Fruit fly (Drosophila melanogaster) whole organism, prepupa: ENCODE results near the gene CG33703.
A peak's percentile ranks its signal among the peaks of the same experiment; 100 is the strongest.

ENCODE experiments used
- CG10669 ChIP-seq: fragments of 200-800 bp; sonication (Bioruptor generic); optimal IDR thresholded peaks from 3 replicates; lab custom pipeline; 2018; ENCODE audit warnings: missing biosample characterization, mild to moderate bottlenecking, missing genetic modification characterization, moderate library complexity
- CG11294 ChIP-seq: fragments of 200-800 bp; sonication (Bioruptor generic); IDR thresholded peaks from 2 replicates; pipeline ENCODE4 v1.3.6; 2022; ENCODE audit warnings: missing biosample characterization, missing genetic modification characterization
- CG11762 ChIP-seq: fragments of 200-800 bp; sonication (Bioruptor generic); optimal IDR thresholded peaks from 3 replicates; lab custom pipeline; 2016; ENCODE audit warnings: missing biosample characterization, missing genetic modification characterization; ENCODE audit not compliant: insufficient read depth
- CG15336 ChIP-seq: fragments of 200-800 bp; sonication (Bioruptor generic); IDR thresholded peaks from 2 replicates; pipeline ENCODE4 v1.3.6; 2022; ENCODE audit warnings: missing biosample characterization, missing genetic modification characterization
- CG1621 ChIP-seq: fragments of 200-800 bp; sonication (Bioruptor generic); optimal IDR thresholded peaks from 3 replicates; lab custom pipeline; 2018; ENCODE audit warnings: missing biosample characterization, mild to moderate bottlenecking, missing genetic modification characterization
- CG3032 ChIP-seq: fragments of 200-800 bp; optimal IDR thresholded peaks from 2 replicates; lab custom pipeline; 2019; ENCODE audit warnings: missing biosample characterization, mild to moderate bottlenecking, missing genetic modification characterization, moderate library complexity
- CG31627 ChIP-seq: fragments of 200-800 bp; sonication (Bioruptor generic); optimal IDR thresholded peaks from 3 replicates; lab custom pipeline; 2016; ENCODE audit warnings: missing biosample characterization, missing genetic modification characterization
- CG32006 ChIP-seq: fragments of 200-800 bp; sonication (Bioruptor generic); optimal IDR thresholded peaks from 3 replicates; lab custom pipeline; 2017; ENCODE audit warnings: missing biosample characterization, mild to moderate bottlenecking, missing genetic modification characterization
- CG34406 ChIP-seq: fragments of 200-800 bp; sonication (Bioruptor generic); optimal IDR thresholded peaks from 3 replicates; lab custom pipeline; 2016; ENCODE audit warnings: missing biosample characterization, missing genetic modification characterization
- CG3919 ChIP-seq: fragments of 200-800 bp; sonication (Bioruptor generic); optimal IDR thresholded peaks from 3 replicates; lab custom pipeline; 2016; ENCODE audit warnings: missing biosample characterization, missing genetic modification characterization
- CG6163 ChIP-seq: fragments of 200-800 bp; sonication (Bioruptor generic); IDR thresholded peaks from 3 replicates; pipeline ENCODE4 v1.3.6; 2022; ENCODE audit warnings: missing biosample characterization, missing genetic modification characterization
- CG6276 ChIP-seq: fragments of 200-800 bp; sonication (Bioruptor generic); optimal IDR thresholded peaks from 2 replicates; lab custom pipeline; 2017; ENCODE audit warnings: missing biosample characterization, mild to moderate bottlenecking, missing genetic modification characterization
- CG6808 ChIP-seq: fragments of 200-800 bp; sonication (Bioruptor generic); optimal IDR thresholded peaks from 3 replicates; lab custom pipeline; 2017; ENCODE audit warnings: missing biosample characterization, missing genetic modification characterization, mild to moderate bottlenecking, moderate library complexity, missing genetic modification reagents
- CG6854 ChIP-seq: fragments of 200-800 bp; sonication (Bioruptor generic); optimal IDR thresholded peaks from 2 replicates; lab custom pipeline; 2017; ENCODE audit warnings: missing biosample characterization, mild to moderate bottlenecking, missing genetic modification characterization
- CG7368 ChIP-seq: fragments of 200-800 bp; sonication (Bioruptor generic); optimal IDR thresholded peaks from 3 replicates; lab custom pipeline; 2016; ENCODE audit warnings: missing biosample characterization, missing genetic modification characterization
- CG8119 ChIP-seq: fragments of 200-800 bp; sonication (Bioruptor generic); IDR thresholded peaks from 3 replicates; pipeline ENCODE4 v1.3.6; 2022; ENCODE audit warnings: missing biosample characterization, missing genetic modification characterization
- CG8319 ChIP-seq: fragments of 200-800 bp; sonication (Bioruptor generic); optimal IDR thresholded peaks from 3 replicates; lab custom pipeline; 2016; ENCODE audit warnings: missing biosample characterization, missing genetic modification characterization
- CG9139 ChIP-seq: fragments of 200-800 bp; sonication (Bioruptor generic); optimal IDR thresholded peaks from 3 replicates; lab custom pipeline; 2017; ENCODE audit warnings: missing biosample characterization, mild to moderate bottlenecking, missing genetic modification characterization
- Eip75B ChIP-seq: fragments of 200-800 bp; sonication (Bioruptor generic); optimal IDR thresholded peaks from 3 replicates; lab custom pipeline; 2016; ENCODE audit warnings: missing biosample characterization, missing genetic modification characterization
- Eip78C ChIP-seq: fragments of 200-800 bp; sonication (Bioruptor generic); peaks from one replicate; lab custom pipeline; 2016; ENCODE audit warnings: missing biosample characterization, missing genetic modification characterization
- Ets96B ChIP-seq: fragments of 200-800 bp; optimal IDR thresholded peaks from 2 replicates; lab custom pipeline; 2019; ENCODE audit warnings: missing biosample characterization, mild to moderate bottlenecking, missing genetic modification characterization, moderate library complexity
- Hr38 ChIP-seq: sonication (Bioruptor generic); optimal IDR thresholded peaks from 2 replicates; lab custom pipeline; 2016; ENCODE audit warnings: missing biosample characterization, missing genetic modification characterization
- Hr4 ChIP-seq: fragments of 200-800 bp; sonication (Bioruptor generic); optimal IDR thresholded peaks from 3 replicates; lab custom pipeline; 2016; ENCODE audit warnings: missing biosample characterization, missing genetic modification characterization
- Lpt ChIP-seq: fragments of 200-800 bp; sonication (Bioruptor generic); optimal IDR thresholded peaks from 3 replicates; lab custom pipeline; 2016; ENCODE audit warnings: missing biosample characterization, missing genetic modification characterization
- OdsH ChIP-seq: fragments of 200-800 bp; sonication (Bioruptor generic); optimal IDR thresholded peaks from 3 replicates; lab custom pipeline; 2016; ENCODE audit warnings: missing biosample characterization, missing genetic modification characterization
- Smox ChIP-seq: fragments of 200-800 bp; sonication (Bioruptor generic); optimal IDR thresholded peaks from 3 replicates; lab custom pipeline; 2016; ENCODE audit warnings: missing biosample characterization, missing genetic modification characterization
- Sox14 ChIP-seq: fragments of 200-800 bp; sonication (Bioruptor generic); optimal IDR thresholded peaks from 3 replicates; lab custom pipeline; 2016; ENCODE audit warnings: missing biosample characterization, missing genetic modification characterization
- Sox15 ChIP-seq: fragments of 200-800 bp; sonication (Bioruptor generic); optimal IDR thresholded peaks from 3 replicates; lab custom pipeline; 2016; ENCODE audit warnings: missing biosample characterization, missing genetic modification characterization
- achi ChIP-seq: fragments of 200-800 bp; sonication (Bioruptor generic); optimal IDR thresholded peaks from 3 replicates; lab custom pipeline; 2016; ENCODE audit warnings: missing biosample characterization, missing genetic modification characterization
- acj6 ChIP-seq: fragments of 200-800 bp; sonication (Bioruptor generic); optimal IDR thresholded peaks from 3 replicates; lab custom pipeline; 2016; ENCODE audit warnings: missing biosample characterization, missing genetic modification characterization
- dac ChIP-seq: fragments of 200-800 bp; sonication (Bioruptor generic); optimal IDR thresholded peaks from 2 replicates; lab custom pipeline; 2017; ENCODE audit warnings: missing biosample characterization, mild to moderate bottlenecking, missing genetic modification characterization
- dsx ChIP-seq: fragments of 200-800 bp; optimal IDR thresholded peaks from 3 replicates; lab custom pipeline; 2019; ENCODE audit warnings: missing biosample characterization, mild to moderate bottlenecking, missing genetic modification characterization, moderate library complexity; ENCODE audit not compliant: poor library complexity, severe bottlenecking
- eg ChIP-seq: fragments of 200-800 bp; sonication (Bioruptor generic); IDR thresholded peaks from 3 replicates; pipeline ENCODE4 v1.3.6; 2022; ENCODE audit warnings: missing biosample characterization, missing genetic modification characterization
- esn ChIP-seq: fragments of 200-800 bp; sonication (Bioruptor generic); optimal IDR thresholded peaks from 2 replicates; lab custom pipeline; 2016; ENCODE audit warnings: missing biosample characterization, mild to moderate bottlenecking, missing genetic modification characterization, moderate library complexity
- fd85E ChIP-seq: fragments of 200-800 bp; sonication (Bioruptor generic); optimal IDR thresholded peaks from 3 replicates; lab custom pipeline; 2016; ENCODE audit warnings: missing biosample characterization, missing genetic modification characterization
- fkh ChIP-seq: fragments of 200-800 bp; sonication (Bioruptor generic); optimal IDR thresholded peaks from 3 replicates; lab custom pipeline; 2017; ENCODE audit warnings: missing biosample characterization, mild to moderate bottlenecking, missing genetic modification characterization, moderate library complexity
- net ChIP-seq: fragments of 200-800 bp; sonication (Bioruptor generic); optimal IDR thresholded peaks from 3 replicates; lab custom pipeline; 2016; ENCODE audit warnings: missing biosample characterization, missing genetic modification characterization
- pdm3 ChIP-seq: fragments of 200-800 bp; sonication (Bioruptor generic); optimal IDR thresholded peaks from 3 replicates; lab custom pipeline; 2016; ENCODE audit warnings: missing biosample characterization, missing genetic modification characterization
- salr ChIP-seq, 2 experiments: fragments of 200-800 bp; sonication (Bioruptor generic); optimal IDR thresholded peaks; 3 replicates each; lab custom pipeline; 2016 to 2018; ENCODE audit warnings: missing biosample characterization in 2 of 2, missing genetic modification characterization in 2 of 2, mild to moderate bottlenecking in 1 of 2
- spab ChIP-seq: fragments of 200-800 bp; sonication (Bioruptor generic); optimal IDR thresholded peaks from 2 replicates; lab custom pipeline; 2017; ENCODE audit warnings: missing biosample characterization, mild to moderate bottlenecking, missing genetic modification characterization, missing genetic modification reagents
- ss ChIP-seq, 2 experiments: fragments of 200-800 bp; sonication (Bioruptor generic); optimal IDR thresholded peaks; 2 replicates in 1 of 2; 3 replicates in 1 of 2; lab custom pipeline; 2017 to 2018; ENCODE audit warnings: mild to moderate bottlenecking in 2 of 2, missing biosample characterization in 2 of 2, missing genetic modification characterization in 2 of 2, moderate library complexity in 1 of 2
- topi ChIP-seq: fragments of 200-800 bp; sonication (Bioruptor generic); optimal IDR thresholded peaks from 3 replicates; lab custom pipeline; 2016; ENCODE audit warnings: missing biosample characterization, missing genetic modification characterization
- vri ChIP-seq: fragments of 200-800 bp; sonication (Bioruptor generic); optimal IDR thresholded peaks from 3 replicates; lab custom pipeline; 2016; ENCODE audit warnings: missing biosample characterization, mild to moderate bottlenecking, missing genetic modification characterization

The CG33703 gene

DNA sequence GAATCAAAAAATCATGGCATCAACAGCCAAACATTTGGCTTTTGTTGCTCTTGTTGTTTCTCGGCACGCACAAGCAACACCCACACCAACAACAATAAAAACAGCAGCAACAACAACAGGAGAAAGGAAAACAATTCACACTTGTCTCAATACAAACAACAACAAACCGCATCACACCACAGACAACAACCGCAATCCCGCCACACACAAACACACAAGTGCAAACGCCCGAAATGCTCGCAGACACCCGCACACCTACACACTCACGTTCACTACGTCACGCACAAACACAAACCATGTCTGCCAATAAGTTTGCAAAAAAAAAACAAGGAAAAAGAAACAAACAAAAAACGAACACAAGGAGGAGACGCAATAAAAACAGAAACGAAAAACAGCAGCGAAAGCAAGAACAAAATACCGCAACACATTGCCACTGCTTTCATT is 44.7 kb downstream of the CG33703 start (continued):
- peak; percentile 40 for TF ChIP-seq Eip78C (GFP tag; lab: Kevin White, UChicago)
- TF ChIP-seq salr (GFP tag; optimal IDR thresholded peaks at IDR 0.05; lab: Kevin White, UChicago), result peak in 1 of 2 experiments; percentile 11
- peak; percentile 77 for TF ChIP-seq fkh (GFP tag; lab: Kevin White, UChicago)
- TF ChIP-seq fd85E, result peak; percentile 21
- no peak for TF ChIP-seq dac (GFP tag; lab: Kevin White, UChicago)
- no peak for TF ChIP-seq acj6 (GFP tag; lab: Kevin White, UChicago)
- no peak for TF ChIP-seq topi (GFP tag; lab: Kevin White, UChicago)
- TF ChIP-seq CG3919, result peak; percentile 32
- no peak for TF ChIP-seq Hr38
- TF ChIP-seq CG8319 (GFP tag; lab: Kevin White, UChicago), result no peak
- TF ChIP-seq CG6163 (GFP tag; lab: Robert Waterston, UW), result peak; percentile 80; the same call in 2 of the 3 replicates
- TF ChIP-seq CG15336, result peak; percentile 60
- peak; percentile 66 for TF ChIP-seq CG8119 (GFP tag; lab: Robert Waterston, UW)
- TF ChIP-seq CG9139 (GFP tag; lab: Kevin White, UChicago), result peak; percentile 58
- TF ChIP-seq Sox14 (GFP tag; lab: Kevin White, UChicago), result no peak

DNA sequence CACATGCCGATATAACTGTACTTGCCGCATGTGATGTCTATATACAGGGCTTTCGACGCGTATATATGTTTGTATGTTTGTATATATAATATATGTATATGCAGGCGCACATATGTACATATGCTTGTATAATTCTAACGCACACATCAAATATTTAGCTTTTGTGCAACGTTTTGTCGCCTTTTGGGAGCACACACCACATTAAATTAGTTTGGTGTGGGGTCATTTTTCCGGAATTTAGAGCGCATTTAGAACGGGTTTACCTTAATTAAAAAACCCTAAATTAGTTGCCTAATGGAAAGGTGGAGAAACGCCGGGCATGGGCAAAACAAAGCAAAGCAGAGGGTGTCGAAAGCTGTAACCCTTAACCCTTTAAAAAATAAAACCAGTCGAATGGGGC is 45.2 kb downstream of the CG33703 start:
- no peak for TF ChIP-seq Eip78C (GFP tag; lab: Kevin White, UChicago)
- no peak for TF ChIP-seq CG7368 (GFP tag; lab: Kevin White, UChicago)
- TF ChIP-seq Lpt (GFP tag; lab: Kevin White, UChicago), result no peak

DNA sequence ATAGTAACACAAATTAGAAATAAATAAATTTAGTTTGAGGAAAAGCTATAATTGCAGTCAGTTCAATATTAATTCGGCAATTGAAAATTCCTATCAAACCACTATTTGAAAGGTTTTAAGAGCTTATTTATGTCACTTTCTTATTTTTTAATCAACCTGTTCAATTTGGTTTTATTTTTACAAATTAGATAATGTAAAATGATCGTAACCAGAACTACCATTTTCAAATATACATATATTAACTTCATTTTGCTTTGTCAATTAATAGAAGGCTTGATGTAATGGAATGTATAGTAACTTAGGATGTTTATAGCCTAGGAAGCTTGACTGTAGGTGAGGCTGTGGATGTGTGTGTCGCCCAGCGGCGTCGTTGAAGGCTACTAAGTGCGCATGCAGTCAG is 45.9 kb downstream of the CG33703 start:
- TF ChIP-seq CG34406 (GFP tag; lab: Kevin White, UChicago) (no peak), CG3919 (peak; percentile 18), achi (GFP tag; lab: Kevin White, UChicago) (peak; percentile 2), dsx (GFP tag; lab: Kevin White, UChicago) (no peak), Sox14 (GFP tag; lab: Kevin White, UChicago) (no peak), CG32006 (GFP tag; lab: Kevin White, UChicago) (peak; percentile 52), pdm3 (GFP tag; lab: Kevin White, UChicago) (peak; percentile 6), Hr4 (peak; percentile 38), CG3032 (tag; lab: Kevin White, UChicago) (peak; percentile 3), CG11294 (no peak), CG6163 (GFP tag; lab: Robert Waterston, UW) (no peak), CG6276 (GFP tag; lab: Kevin White, UChicago) (peak; percentile 6), Smox (peak; percentile 10), OdsH (peak; percentile 20), CG6854 (GFP tag; lab: Kevin White, UChicago) (no peak), net (peak; percentile 10), esn (GFP tag; lab: Kevin White, UChicago) (peak; percentile 6), Eip78C (GFP tag; lab: Kevin White, UChicago) (peak; percentile 73), acj6 (GFP tag; lab: Kevin White, UChicago) (peak; percentile 2)

DNA sequence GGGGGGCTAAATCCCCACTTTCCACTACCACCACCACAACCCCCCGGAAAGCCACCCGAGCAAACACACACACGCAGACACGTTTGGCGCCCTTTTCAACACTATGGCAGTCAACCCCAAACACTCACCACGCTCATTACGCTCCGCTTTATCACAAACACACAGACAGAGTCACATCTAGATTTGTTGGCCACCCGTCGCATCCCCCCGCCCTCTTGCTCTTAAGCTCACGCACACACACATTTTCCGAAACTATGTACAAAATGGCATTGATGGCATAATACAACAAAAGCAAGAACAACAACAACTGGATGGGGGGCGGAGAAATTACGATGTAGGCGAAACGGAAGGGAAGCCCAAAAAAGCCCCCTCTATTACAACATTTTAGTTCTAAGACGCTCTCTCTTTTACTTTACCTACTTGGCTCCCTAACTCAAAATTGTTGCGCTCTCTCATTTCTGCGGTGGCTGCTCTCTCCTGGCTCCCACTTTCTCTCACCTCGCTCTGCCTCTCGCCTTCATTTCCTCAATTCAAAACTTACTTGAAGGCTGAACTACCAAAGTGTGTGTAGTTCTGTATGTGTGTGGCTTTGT is 46.7 kb downstream of the CG33703 start:
- TF ChIP-seq Sox15 (GFP tag; lab: Kevin White, UChicago) (no peak), fkh (GFP tag; lab: Kevin White, UChicago) (peak; percentile 74)
- TF ChIP-seq, all 60 proteins: peak for 1

DNA sequence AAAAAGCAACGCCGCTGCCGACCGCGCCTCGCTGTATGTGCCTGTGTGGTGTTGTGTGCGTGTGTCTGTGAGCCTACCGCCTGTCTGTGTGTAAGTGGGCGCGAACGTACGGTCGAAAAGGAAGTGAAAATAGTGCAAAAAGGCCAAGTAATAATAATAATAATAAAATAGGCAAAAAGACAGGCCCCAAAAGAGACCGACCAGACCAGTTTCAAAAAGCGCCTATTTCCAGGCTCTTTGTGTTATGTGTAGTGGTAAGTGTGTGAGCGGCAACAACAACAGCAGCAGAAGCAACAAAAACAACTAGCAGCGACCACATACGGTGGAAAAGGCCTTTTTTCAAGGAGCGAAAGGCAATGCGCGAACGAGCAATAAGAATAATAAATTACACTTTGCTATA is 49.7 kb downstream of the CG33703 start:
- TF ChIP-seq CG1621 (tag; lab: Kevin White, UChicago) (peak; percentile 66), eg (GFP tag; lab: Robert Waterston, UW) (no peak), spab (peak; percentile 30), Hr4 (no peak), Sox14 (GFP tag; lab: Kevin White, UChicago) (no peak), Ets96B (tag; lab: Kevin White, UChicago) (peak; percentile 64), CG6163 (GFP tag; lab: Robert Waterston, UW) (peak; percentile 66; the same call in 2 of the 3 replicates), CG9139 (GFP tag; lab: Kevin White, UChicago) (peak; percentile 82), CG11762 (GFP tag; lab: Kevin White, UChicago) (no peak), net (no peak), CG6808 (GFP tag; lab: Kevin White, UChicago) (peak; percentile 78), vri (GFP tag; lab: Kevin White, UChicago) (no peak), Eip75B (GFP tag; lab: Kevin White, UChicago) (no peak), CG3032 (tag; lab: Kevin White, UChicago) (peak; percentile 46), CG31627 (GFP tag; lab: Kevin White, UChicago) (no peak), ss (GFP tag; optimal IDR thresholded peaks at IDR 0.05; lab: Kevin White, UChicago) (peak; percentile 86 to 87), CG10669 (GFP tag; lab: Kevin White, UChicago) (peak; percentile 33)
